Fruit fly (Drosophila melanogaster) whole organism, wandering third instar larva: ENCODE results near the gene sloth1.
A peak's percentile ranks its signal among the peaks of the same experiment; 100 is the strongest.

Experiments
- Abd-B ChIP-seq: fragments of >200 bp; optimal IDR thresholded peaks from 2 replicates; lab custom pipeline; 2017; ENCODE audit warnings: missing biosample characterization, missing genetic modification characterization
- CG32264 ChIP-seq: fragments of 200-800 bp; sonication (Bioruptor generic); optimal IDR thresholded peaks from 2 replicates; lab custom pipeline; 2016; ENCODE audit warnings: missing biosample characterization, missing genetic modification characterization
- CG9705 ChIP-seq: fragments of 200-800 bp; sonication (Bioruptor generic); optimal IDR thresholded peaks from 2 replicates; lab custom pipeline; 2018; ENCODE audit warnings: missing biosample characterization, mild to moderate bottlenecking, missing genetic modification characterization
- CrebA ChIP-seq: fragments of 200-800 bp; sonication (Bioruptor generic); optimal IDR thresholded peaks from 2 replicates; lab custom pipeline; 2016; ENCODE audit warnings: missing biosample characterization, mild to moderate bottlenecking, missing genetic modification characterization, borderline replicate concordance
- Dfd ChIP-seq: fragments of >200 bp; optimal IDR thresholded peaks from 2 replicates; lab custom pipeline; 2017; ENCODE audit warnings: missing biosample characterization, missing genetic modification characterization
- Dif ChIP-seq: fragments of 200-275, 200-300 bp; sonication (Bioruptor generic); optimal IDR thresholded peaks from 2 replicates; lab custom pipeline; 2018; ENCODE audit warnings: missing biosample characterization, missing genetic modification characterization; ENCODE audit not compliant: partially characterized antibody
- GATAd ChIP-seq: sonication (Bioruptor generic); optimal IDR thresholded peaks from 2 replicates; lab custom pipeline; 2016; ENCODE audit warnings: missing biosample characterization, missing genetic modification characterization
- HLH106 ChIP-seq: fragments of 200-800 bp; optimal IDR thresholded peaks from 3 replicates; lab custom pipeline; 2019; ENCODE audit warnings: missing biosample characterization, mild to moderate bottlenecking, missing genetic modification characterization, moderate library complexity
- Hnf4 ChIP-seq: fragments of 200-800 bp; sonication (Bioruptor generic); optimal IDR thresholded peaks from 2 replicates; lab custom pipeline; 2016; ENCODE audit warnings: missing biosample characterization, mild to moderate bottlenecking, missing genetic modification characterization
- Hr78 ChIP-seq: fragments of >200 bp; optimal IDR thresholded peaks from 2 replicates; lab custom pipeline; 2017; ENCODE audit warnings: missing biosample characterization, missing genetic modification characterization
- Hr83 ChIP-seq: fragments of 200-300 bp; sonication (Bioruptor generic); optimal IDR thresholded peaks from 2 replicates; lab custom pipeline; 2016; ENCODE audit warnings: missing biosample characterization, mild to moderate bottlenecking, missing genetic modification characterization, moderate library complexity; ENCODE audit not compliant: poor library complexity, severe bottlenecking
- Jra ChIP-seq: sonication (Bioruptor generic); optimal IDR thresholded peaks from 2 replicates; lab custom pipeline; 2016; ENCODE audit warnings: missing biosample characterization, missing genetic modification characterization
- Mio ChIP-seq: sonication (Bioruptor generic); optimal IDR thresholded peaks from 2 replicates; lab custom pipeline; 2016; ENCODE audit warnings: missing biosample characterization, missing genetic modification characterization
- Myc ChIP-seq: fragments of >200 bp; optimal IDR thresholded peaks from 2 replicates; lab custom pipeline; 2017
- N ChIP-seq: fragments of >200 bp; optimal IDR thresholded peaks from 2 replicates; lab custom pipeline; 2018; ENCODE audit warnings: missing biosample characterization, missing external identifiers, missing genetic modification characterization
- OdsH ChIP-seq: fragments of 200-800 bp; sonication (Bioruptor generic); optimal IDR thresholded peaks from 2 replicates; lab custom pipeline; 2016; ENCODE audit warnings: missing biosample characterization, mild to moderate bottlenecking, missing genetic modification characterization
- Rel ChIP-seq, 2 experiments: fragments of 200-800 bp; sonication (Bioruptor generic) in 1 of 2; optimal IDR thresholded peaks; 2 replicates in 1 of 2; 3 replicates in 1 of 2; lab custom pipeline; 2016 to 2019; ENCODE audit warnings: mild to moderate bottlenecking in 2 of 2, missing biosample characterization in 2 of 2, missing genetic modification characterization in 2 of 2, moderate library complexity in 1 of 2
- Sp1 ChIP-seq: fragments of 200-800 bp; sonication (Bioruptor generic); optimal IDR thresholded peaks from 3 replicates; lab custom pipeline; 2019; ENCODE audit warnings: missing biosample characterization, mild to moderate bottlenecking, missing genetic modification characterization, moderate library complexity
- Vsx2 ChIP-seq: fragments of 200-300, 225-300 bp; sonication (Bioruptor generic); optimal IDR thresholded peaks from 2 replicates; lab custom pipeline; 2018; ENCODE audit warnings: missing biosample characterization, missing genetic modification characterization; ENCODE audit not compliant: partially characterized antibody
- br ChIP-seq: fragments of 200-800 bp; sonication (Bioruptor generic); optimal IDR thresholded peaks from 2 replicates; lab custom pipeline; 2016; ENCODE audit warnings: missing biosample characterization, missing genetic modification characterization
- brk ChIP-seq: fragments of 200-800 bp; sonication (Bioruptor generic); optimal IDR thresholded peaks from 2 replicates; lab custom pipeline; 2016; ENCODE audit warnings: missing biosample characterization, mild to moderate bottlenecking, missing genetic modification characterization
- dl ChIP-seq, 2 experiments: fragments of 175-275, 200-275 bp in 1 of 2; fragments of 200-275 bp in 1 of 2; sonication (Bioruptor generic); optimal IDR thresholded peaks; lab custom pipeline; 2018; ENCODE audit warnings: mild to moderate bottlenecking in 2 of 2, missing biosample characterization in 2 of 2, missing genetic modification characterization in 2 of 2, moderate library complexity in 2 of 2; ENCODE audit not compliant: partially characterized antibody in 2 of 2, insufficient read depth in 1 of 2
- dmrt93B ChIP-seq: fragments of 200-800 bp; sonication (Bioruptor generic); optimal IDR thresholded peaks from 2 replicates; lab custom pipeline; 2018; ENCODE audit warnings: missing biosample characterization, mild to moderate bottlenecking, missing genetic modification characterization
- dsf ChIP-seq: sonication (Bioruptor generic); optimal IDR thresholded peaks from 2 replicates; lab custom pipeline; 2016; ENCODE audit warnings: missing biosample characterization, missing genetic modification characterization, borderline replicate concordance
- ey ChIP-seq: fragments of 200-800 bp; sonication (Bioruptor generic); optimal IDR thresholded peaks from 2 replicates; lab custom pipeline; 2016; ENCODE audit warnings: missing biosample characterization, missing genetic modification characterization
- foxo ChIP-seq, 2 experiments: fragments of 200-800 bp; sonication (Bioruptor generic); optimal IDR thresholded peaks; 2 replicates in 1 of 2; 3 replicates in 1 of 2; lab custom pipeline; 2016 to 2017; ENCODE audit warnings: missing biosample characterization in 2 of 2, missing genetic modification characterization in 2 of 2
- fru ChIP-seq: fragments of 200-800 bp; sonication (Bioruptor generic); optimal IDR thresholded peaks from 3 replicates; lab custom pipeline; 2016; ENCODE audit warnings: missing biosample characterization, mild to moderate bottlenecking, missing genetic modification characterization
- h ChIP-seq: fragments of 200-800 bp; sonication (Bioruptor generic); optimal IDR thresholded peaks from 3 replicates; lab custom pipeline; 2016; ENCODE audit warnings: missing biosample characterization, mild to moderate bottlenecking, missing genetic modification characterization
- jim ChIP-seq: fragments of 175-275, 200-325 bp; sonication (Bioruptor generic); optimal IDR thresholded peaks from 2 replicates; lab custom pipeline; 2016; ENCODE audit warnings: missing biosample characterization, mild to moderate bottlenecking, missing genetic modification characterization
- lola ChIP-seq: fragments of >200 bp; optimal IDR thresholded peaks from 2 replicates; lab custom pipeline; 2017; ENCODE audit warnings: missing biosample characterization, missing genetic modification characterization
- pan ChIP-seq: fragments of >200 bp; optimal IDR thresholded peaks from 2 replicates; lab custom pipeline; 2017
- psq ChIP-seq: fragments of 200-800 bp; sonication (Bioruptor generic); optimal IDR thresholded peaks from 3 replicates; lab custom pipeline; 2017; ENCODE audit warnings: missing biosample characterization, mild to moderate bottlenecking, missing genetic modification characterization, moderate library complexity
- rgr ChIP-seq: fragments of 200-800 bp; sonication (Bioruptor generic); optimal IDR thresholded peaks from 3 replicates; lab custom pipeline; 2016; ENCODE audit warnings: missing biosample characterization, mild to moderate bottlenecking, missing genetic modification characterization
- sage ChIP-seq: fragments of 200-800 bp; sonication (Bioruptor generic); optimal IDR thresholded peaks from 2 replicates; lab custom pipeline; 2016; ENCODE audit warnings: missing biosample characterization, mild to moderate bottlenecking, missing genetic modification characterization
- sv ChIP-seq: fragments of 200-800 bp; sonication (Bioruptor generic); optimal IDR thresholded peaks from 3 replicates; lab custom pipeline; 2016; ENCODE audit warnings: missing biosample characterization, missing genetic modification characterization
- tai ChIP-seq: sonication (Bioruptor generic); optimal IDR thresholded peaks from 2 replicates; lab custom pipeline; 2016; ENCODE audit warnings: missing biosample characterization, missing genetic modification characterization
- usp ChIP-seq: fragments of >200 bp; optimal IDR thresholded peaks from 2 replicates; lab custom pipeline; 2017; ENCODE audit warnings: missing biosample characterization, missing genetic modification characterization
- woc ChIP-seq: sonication (Bioruptor generic); optimal IDR thresholded peaks from 2 replicates; lab custom pipeline; 2016; ENCODE audit warnings: missing biosample characterization, mild to moderate bottlenecking, missing genetic modification characterization

The sloth1 gene

dm6 chrX:7011063-7011743 is at the start of gene sloth1, which contains the start of the genes cm and sloth2:
Gene sloth1, plus strand, starts transcription at chrX:7011357.
Gene cm, minus strand, starts transcription at chrX:7011145.
Gene sloth2, plus strand, starts transcription at chrX:7011357.
- TF ChIP-seq psq (GFP tag; lab: Kevin White, UChicago) = peak; percentile 82
- TF ChIP-seq h (GFP tag; lab: Kevin White, UChicago) = peak; percentile 89
- peak; percentile 91 for TF ChIP-seq woc (GFP tag; lab: Kevin White, UChicago)
- peak; percentile 88 for TF ChIP-seq HLH106 (tag; lab: Kevin White, UChicago)
- TF ChIP-seq foxo (GFP tag; optimal IDR thresholded peaks at IDR 0.05; lab: Kevin White, UChicago) = peak; percentile 54 to 91
- TF ChIP-seq Myc = no peak
- peak; percentile 66 for TF ChIP-seq CG32264
- TF ChIP-seq Dif (GFP tag; lab: Kevin White, UChicago) = no peak
- no peak for TF ChIP-seq N (GFP tag; lab: Kevin White, UChicago)
- peak; percentile 4 for TF ChIP-seq Mio (GFP tag; lab: Kevin White, UChicago)
- TF ChIP-seq tai (GFP tag; lab: Kevin White, UChicago) = peak; percentile 91
- TF ChIP-seq usp = no peak
- TF ChIP-seq br (GFP tag; lab: Kevin White, UChicago) = peak; percentile 91
- peak; percentile 77 for TF ChIP-seq CG9705 (GFP tag; lab: Kevin White, UChicago)
- no peak for TF ChIP-seq Abd-B (GFP tag; lab: Kevin White, UChicago)
- peak; percentile 80 for TF ChIP-seq sv (GFP tag; lab: Kevin White, UChicago)
- TF ChIP-seq jim = no peak
- no peak for TF ChIP-seq lola (GFP tag; lab: Kevin White, UChicago)
- no peak for TF ChIP-seq Vsx2
- peak; percentile 86 for TF ChIP-seq OdsH (GFP tag; lab: Kevin White, UChicago)
- peak; percentile 77 for TF ChIP-seq Hr83 (GFP tag; lab: Kevin White, UChicago)
- TF ChIP-seq Jra (GFP tag; lab: Kevin White, UChicago) = peak; percentile 95
- TF ChIP-seq fru (GFP tag; lab: Kevin White, UChicago) = peak; percentile 86
- TF ChIP-seq dl (GFP tag; optimal IDR thresholded peaks at IDR 0.05; lab: Kevin White, UChicago; ENCODE audit: insufficient read depth in 1 of 2, partially characterized antibody in 2 of 2) = no peak
- peak; percentile 76 for TF ChIP-seq brk (GFP tag; lab: Kevin White, UChicago)
- peak; percentile 83 for TF ChIP-seq dsf (GFP tag; lab: Kevin White, UChicago)
- TF ChIP-seq Hnf4 (GFP tag; lab: Kevin White, UChicago) = peak; percentile 95
- TF ChIP-seq CrebA (GFP tag; lab: Kevin White, UChicago) = no peak
- no peak for TF ChIP-seq Hr78 (GFP tag; lab: Kevin White, UChicago)
- TF ChIP-seq pan (lab: Kevin White, UChicago) = no peak
- TF ChIP-seq Rel (GFP tag; optimal IDR thresholded peaks at IDR 0.05; lab: Kevin White, UChicago) = no peak
- TF ChIP-seq Rel (tag; optimal IDR thresholded peaks at IDR 0.05; lab: Kevin White, UChicago) = peak; percentile 80
- peak; percentile 65 for TF ChIP-seq dmrt93B (GFP tag; lab: Kevin White, UChicago)
- TF ChIP-seq ey (GFP tag; lab: Kevin White, UChicago) = peak; percentile 84
- TF ChIP-seq sage (GFP tag; lab: Kevin White, UChicago) = peak; percentile 65
- TF ChIP-seq GATAd = peak; percentile 85
- peak; percentile 86 for TF ChIP-seq Sp1 (GFP tag; lab: Kevin White, UChicago)
- no peak for TF ChIP-seq Dfd (GFP tag; lab: Kevin White, UChicago)
- peak; percentile 92 for TF ChIP-seq rgr (GFP tag; lab: Kevin White, UChicago)

dm6 chrX:6968564-6968963 is 42.6 kb upstream of the sloth1 start, which contains the start of gene Setd3:
Gene Setd3, minus strand, starts transcription at chrX:6968750.
- no peak for TF ChIP-seq Hnf4 (GFP tag; lab: Kevin White, UChicago)
- TF ChIP-seq brk (GFP tag; lab: Kevin White, UChicago) = no peak
